Fruit fly (Drosophila melanogaster): ENCODE measurements around the gene Utx.

dm6 chr2L:10251592-10251991 is 27.0 kb downstream of the Utx start, which contains the start of gene Ror:
- TF ChIP-seq h (optimal IDR thresholded peaks at IDR 0.05): no peak
- no peak for TF ChIP-seq ttk (optimal IDR thresholded peaks at IDR 0.05)

Measured in Kc167 (cell line).